Worm (Caenorhabditis elegans): ENCODE results near the gene mel-28.

DNA sequence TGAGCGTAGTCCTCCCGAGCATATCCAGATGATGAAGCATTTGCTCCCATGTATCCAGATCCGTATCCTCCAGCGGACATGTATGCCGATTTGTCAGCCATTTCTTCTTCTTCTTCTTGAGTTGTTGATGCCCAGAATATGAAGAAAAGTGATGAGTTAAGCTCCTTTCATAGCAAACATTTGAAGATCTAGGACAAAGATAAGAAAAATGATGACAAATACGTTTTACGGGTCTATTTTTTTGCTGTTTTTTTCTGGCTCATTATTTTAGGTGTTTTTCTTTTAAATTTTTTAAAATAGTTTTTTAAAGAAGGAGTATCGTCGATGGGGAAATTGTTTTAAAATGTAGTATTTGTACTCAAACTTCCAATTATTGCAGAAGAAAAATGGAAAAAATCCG, 44.3 kb downstream of the mel-28 start, which contains the start of gene nspd-9:
- no peak for TF ChIP-seq lin-13 (GFP tag; optimal IDR thresholded peaks at IDR 0.05)
- TF ChIP-seq crh-2 (tag; optimal IDR thresholded peaks at IDR 0.05), result no peak
- no peak for TF ChIP-seq nhr-77 (tag; optimal IDR thresholded peaks at IDR 0.05)

Data from whole organism, L2 larva.